Worm (Caenorhabditis elegans): Measurements from ENCODE around the gene M01H9.4.

Gene M01H9.4

DNA sequence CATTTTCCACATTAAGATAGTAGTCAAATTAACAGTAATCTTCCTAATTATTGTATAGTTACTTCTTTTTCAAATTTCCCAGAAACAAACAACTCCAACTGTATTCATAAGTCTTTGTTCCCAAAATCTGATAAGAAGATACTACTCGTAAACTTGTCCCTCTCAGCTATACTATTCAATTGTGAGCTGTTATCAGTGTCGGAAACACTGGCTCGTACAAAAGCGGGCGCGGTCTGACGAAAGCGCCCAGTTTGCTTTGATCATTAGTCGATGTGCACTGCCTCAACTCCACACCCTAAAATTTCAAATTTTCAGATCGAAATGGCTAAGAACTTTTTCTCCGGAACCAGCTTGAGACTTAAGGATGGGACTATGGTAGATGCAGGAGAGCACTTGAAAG lies 4.0 kb upstream of the M01H9.4 start, which contains the start of gene trx-3:
trx-3 (plus strand) TSS at position 291 of the 400 bp plus-strand sequence.
- TF ChIP-seq C08G9.2 (tag; optimal IDR thresholded peaks at IDR 0.05), result no peak
- TF ChIP-seq ceh-14 (tag; optimal IDR thresholded peaks at IDR 0.05), result no peak
- TF ChIP-seq fkh-10 (GFP tag; optimal IDR thresholded peaks at IDR 0.05), result no peak
- no peak for TF ChIP-seq pros-1 (tag; optimal IDR thresholded peaks at IDR 0.05)
- TF ChIP-seq sox-4 (tag; optimal IDR thresholded peaks at IDR 0.05), result no peak
- no peak for TF ChIP-seq fax-1 (tag; optimal IDR thresholded peaks at IDR 0.05)
- TF ChIP-seq ztf-16 (tag; optimal IDR thresholded peaks at IDR 0.05), result no peak
- no peak for TF ChIP-seq ceh-19 (GFP tag; optimal IDR thresholded peaks at IDR 0.05)
- no peak for TF ChIP-seq nhr-232 (tag; optimal IDR thresholded peaks at IDR 0.05)
- TF ChIP-seq lin-11 (tag; optimal IDR thresholded peaks at IDR 0.05), result no peak

DNA sequence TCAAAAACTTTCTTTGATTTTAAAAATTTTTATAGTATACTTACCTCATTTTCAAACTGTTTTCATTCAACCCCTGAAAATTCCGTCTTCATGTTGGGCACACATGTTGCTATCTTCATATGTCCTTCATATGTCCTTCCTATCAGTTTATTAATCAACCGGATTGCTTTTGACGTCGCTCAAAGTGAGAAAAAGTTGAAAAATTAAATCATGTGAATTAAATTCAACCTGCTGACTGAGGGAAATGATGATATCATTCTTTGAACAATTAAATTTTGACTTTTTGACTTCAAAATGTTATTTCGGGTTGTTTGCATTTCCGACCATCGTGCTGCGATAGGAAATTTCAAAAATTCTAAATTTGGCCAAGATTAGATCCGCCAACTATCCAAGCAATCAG lies 1.8 kb upstream of the M01H9.4 start:
- no peak for TF ChIP-seq fax-1 (tag; optimal IDR thresholded peaks at IDR 0.05)
- no peak for TF ChIP-seq nhr-232 (tag; optimal IDR thresholded peaks at IDR 0.05)
- no peak for TF ChIP-seq ceh-45 (GFP tag; IDR thresholded peaks at IDR 0.05)
- TF ChIP-seq ceh-6 (GFP tag; optimal IDR thresholded peaks at IDR 0.05), result no peak
- TF ChIP-seq T23F11.4 (GFP tag; optimal IDR thresholded peaks at IDR 0.05), result no peak

DNA sequence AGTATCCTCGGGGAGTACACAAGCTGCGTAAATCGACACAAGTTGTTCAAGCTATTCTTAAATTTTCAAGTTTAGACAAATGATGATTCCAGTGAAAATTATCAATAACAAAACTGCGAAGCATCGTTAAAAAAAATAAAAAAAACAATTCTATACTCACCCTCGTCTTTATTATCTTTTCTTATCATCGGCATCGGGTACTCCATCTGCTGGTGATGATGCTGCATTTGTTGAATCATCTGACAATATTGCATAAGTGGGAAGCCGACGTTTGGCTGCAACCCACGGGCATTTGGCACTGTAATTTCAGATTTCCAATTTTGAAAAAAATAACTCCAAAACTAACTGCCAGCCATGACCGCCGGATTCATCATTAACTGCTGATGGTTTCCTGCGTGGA lies 1.4 kb downstream of the M01H9.4 start:
- TF ChIP-seq hlh-15 (tag; optimal IDR thresholded peaks at IDR 0.05) (no peak), lin-11 (tag; optimal IDR thresholded peaks at IDR 0.05) (no peak), eyg-1 (tag; optimal IDR thresholded peaks at IDR 0.05) (no peak), pros-1 (tag; optimal IDR thresholded peaks at IDR 0.05) (no peak), rnt-1 (tag; optimal IDR thresholded peaks at IDR 0.05) (no peak), gmeb-2 (tag; optimal IDR thresholded peaks at IDR 0.05) (no peak), unc-3 (GFP tag; conservative IDR thresholded peaks at IDR 0.05) (no peak), unc-3 (tag; optimal IDR thresholded peaks at IDR 0.05) (no peak), F13H6.1 (tag; optimal IDR thresholded peaks at IDR 0.05) (no peak), elt-4 (tag; optimal IDR thresholded peaks at IDR 0.05) (no peak), ama-1 (optimal IDR thresholded peaks at IDR 0.05) (no peak), ceh-18 (tag; optimal IDR thresholded peaks at IDR 0.05) (no peak), ceh-19 (GFP tag; optimal IDR thresholded peaks at IDR 0.05) (no peak), madf-2 (tag; optimal IDR thresholded peaks at IDR 0.05) (no peak)

DNA sequence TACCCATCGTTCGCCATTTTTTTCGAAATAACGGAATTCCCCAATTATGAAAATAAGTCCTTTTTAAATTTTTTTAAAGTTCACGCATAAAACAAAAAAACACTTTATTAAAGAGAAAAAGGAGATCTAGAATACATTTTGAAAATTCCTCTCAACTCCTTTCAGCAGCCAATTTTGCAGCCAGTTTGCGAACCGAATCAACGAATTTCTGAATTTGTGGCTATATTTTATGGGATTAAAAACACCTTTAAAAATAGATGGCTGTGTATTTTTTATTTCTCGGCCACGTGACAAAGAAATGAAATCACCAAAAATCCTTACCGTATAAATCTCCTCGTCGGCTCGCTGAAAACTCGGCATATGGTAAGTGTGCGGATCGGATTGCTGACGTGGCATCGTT lies 2.7 kb downstream of the M01H9.4 start, which contains the start of gene M01H9.10:
M01H9.10 (minus strand) TSS at position 101 of the 400 bp plus-strand sequence.
- TF ChIP-seq ceh-24 (tag; optimal IDR thresholded peaks at IDR 0.05) (no peak), zip-5 (tag; optimal IDR thresholded peaks at IDR 0.05) (no peak), nhr-11 (tag; optimal IDR thresholded peaks at IDR 0.05) (no peak), dve-1 (tag; optimal IDR thresholded peaks at IDR 0.05) (no peak), ref-2 (tag; optimal IDR thresholded peaks at IDR 0.05) (no peak), lin-11 (tag; optimal IDR thresholded peaks at IDR 0.05) (no peak), che-1 (tag; optimal IDR thresholded peaks at IDR 0.05) (no peak), hlh-30 (tag; optimal IDR thresholded peaks at IDR 0.05; ENCODE audit: insufficient read depth) (no peak)

DNA sequence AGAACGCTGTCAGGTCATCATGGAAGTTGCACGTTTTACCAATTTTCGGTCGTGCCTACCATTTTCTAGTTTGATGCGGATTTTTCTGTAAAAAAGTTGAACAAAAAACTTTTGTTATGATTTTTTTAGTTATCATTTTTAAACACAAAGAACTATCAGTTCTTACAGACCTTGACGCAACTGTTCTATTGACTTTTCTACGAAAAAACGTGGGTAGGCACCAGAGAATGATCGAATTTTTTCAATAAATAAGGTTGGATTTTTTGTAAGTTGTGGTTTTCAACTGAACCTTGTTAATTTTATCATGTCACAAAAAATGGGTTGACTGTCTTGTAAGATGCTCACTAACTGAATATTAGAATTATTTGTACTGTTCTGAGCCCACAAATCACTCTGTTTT lies 4.1 kb downstream of the M01H9.4 start:
- TF ChIP-seq che-1 (tag; optimal IDR thresholded peaks at IDR 0.05) (no peak), ama-1 (optimal IDR thresholded peaks at IDR 0.05) (no peak), T23F11.4 (GFP tag; optimal IDR thresholded peaks at IDR 0.05) (no peak), ceh-30 (tag; optimal IDR thresholded peaks at IDR 0.05) (no peak), ceh-18 (tag; optimal IDR thresholded peaks at IDR 0.05) (no peak), ceh-9 (tag; optimal IDR thresholded peaks at IDR 0.05) (no peak), pqm-1 (tag; optimal IDR thresholded peaks at IDR 0.05) (no peak), ets-4 (tag; optimal IDR thresholded peaks at IDR 0.05) (no peak), rnt-1 (tag; optimal IDR thresholded peaks at IDR 0.05) (no peak), dmd-4 (tag; optimal IDR thresholded peaks at IDR 0.05; ENCODE audit: borderline replicate concordance) (no peak)

Measured in whole organism, late embryonic.